Worm (Caenorhabditis elegans): Measurements from ENCODE around the gene Y66D12A.16.

Y66D12A.16 gene

ce11 chrIII:11502753-11503152 is 20.6 kb upstream of the Y66D12A.16 start, which contains the start of gene tin-10:
Gene tin-10, minus strand, starts transcription at chrIII:11502853.
- TF ChIP-seq dao-5 (tag; optimal IDR thresholded peaks at IDR 0.05) (no peak), W03F9.2 (tag; optimal IDR thresholded peaks at IDR 0.05) (no peak), him-1 (tag; optimal IDR thresholded peaks at IDR 0.05) (no peak)

- no peak for TF ChIP-seq dao-5 (tag; optimal IDR thresholded peaks at IDR 0.05)
- no peak for TF ChIP-seq him-1 (tag; optimal IDR thresholded peaks at IDR 0.05)
- TF ChIP-seq W03F9.2 (tag; optimal IDR thresholded peaks at IDR 0.05) = no peak
Measured at ce11 chrIII:11505213-11505612, 18.1 kb upstream of the Y66D12A.16 start, which contains the start of the genes Y66D12A.21 and spe-6. Gene Y66D12A.21, minus strand, starts transcription at chrIII:11505302. Gene spe-6, plus strand, starts transcription at chrIII:11505488.

- no peak for TF ChIP-seq him-1 (tag; optimal IDR thresholded peaks at IDR 0.05)
- no peak for TF ChIP-seq W03F9.2 (tag; optimal IDR thresholded peaks at IDR 0.05)
- no peak for TF ChIP-seq dao-5 (tag; optimal IDR thresholded peaks at IDR 0.05)
Measured at ce11 chrIII:11505621-11506020, 17.7 kb upstream of the Y66D12A.16 start.

- TF ChIP-seq W03F9.2 (tag; optimal IDR thresholded peaks at IDR 0.05) = no peak
- no peak for TF ChIP-seq him-1 (tag; optimal IDR thresholded peaks at IDR 0.05)
- TF ChIP-seq dao-5 (tag; optimal IDR thresholded peaks at IDR 0.05) = no peak
Measured at ce11 chrIII:11508816-11509215, 14.5 kb upstream of the Y66D12A.16 start, which contains the start of gene Y66D12A.19. Gene Y66D12A.19, plus strand, starts transcription at chrIII:11509081.

DNA sequence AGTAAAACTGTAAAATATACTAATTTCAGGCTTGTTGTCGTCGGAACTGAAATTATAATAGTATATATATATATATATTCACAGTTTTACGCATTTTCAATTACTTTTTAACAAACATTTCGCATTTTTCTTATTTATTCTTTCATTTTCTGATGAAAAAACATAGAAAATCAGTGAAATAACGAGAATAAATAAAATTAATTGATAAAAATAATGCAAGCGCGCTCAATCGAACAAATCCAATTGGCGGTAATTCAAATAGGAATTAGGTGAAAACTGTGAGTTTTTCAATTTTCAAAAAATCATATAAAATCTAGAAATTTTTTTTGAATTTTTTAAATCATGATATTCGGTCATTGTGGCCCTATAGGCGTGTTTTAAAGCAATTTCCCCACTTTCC is 13.2 kb upstream of the Y66D12A.16 start:
- no peak for TF ChIP-seq W03F9.2 (tag; optimal IDR thresholded peaks at IDR 0.05)
- TF ChIP-seq dao-5 (tag; optimal IDR thresholded peaks at IDR 0.05) = no peak
- no peak for TF ChIP-seq him-1 (tag; optimal IDR thresholded peaks at IDR 0.05)

- TF ChIP-seq W03F9.2 (tag; optimal IDR thresholded peaks at IDR 0.05) = no peak
- TF ChIP-seq dao-5 (tag; optimal IDR thresholded peaks at IDR 0.05) = no peak
- TF ChIP-seq him-1 (tag; optimal IDR thresholded peaks at IDR 0.05) = no peak
Measured at ce11 chrIII:11510826-11511225, 12.5 kb upstream of the Y66D12A.16 start.

DNA sequence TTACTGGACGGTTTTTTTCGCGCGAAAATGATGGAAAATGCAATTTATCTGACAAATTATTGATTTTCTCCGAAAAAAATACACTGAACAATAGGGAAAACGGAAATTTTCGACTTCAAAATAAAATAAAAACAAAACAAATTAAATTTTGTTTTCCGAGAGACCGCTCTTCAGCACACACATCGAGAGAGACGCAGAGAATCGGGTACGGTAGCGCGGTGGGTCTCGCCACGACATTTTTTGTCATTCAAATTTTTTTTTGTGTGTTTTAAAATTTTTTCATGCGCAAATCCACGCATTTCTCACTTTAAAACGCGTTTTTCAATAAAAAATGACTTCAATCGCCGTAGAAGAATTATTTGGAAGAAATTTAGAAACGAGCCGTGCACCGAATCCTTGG is 719 bp downstream of the Y66D12A.16 start:
- no peak for TF ChIP-seq dao-5 (tag; optimal IDR thresholded peaks at IDR 0.05)
- peak; percentile 58 for TF ChIP-seq W03F9.2 (tag; optimal IDR thresholded peaks at IDR 0.05)
- TF ChIP-seq him-1 (tag; optimal IDR thresholded peaks at IDR 0.05) = no peak

DNA sequence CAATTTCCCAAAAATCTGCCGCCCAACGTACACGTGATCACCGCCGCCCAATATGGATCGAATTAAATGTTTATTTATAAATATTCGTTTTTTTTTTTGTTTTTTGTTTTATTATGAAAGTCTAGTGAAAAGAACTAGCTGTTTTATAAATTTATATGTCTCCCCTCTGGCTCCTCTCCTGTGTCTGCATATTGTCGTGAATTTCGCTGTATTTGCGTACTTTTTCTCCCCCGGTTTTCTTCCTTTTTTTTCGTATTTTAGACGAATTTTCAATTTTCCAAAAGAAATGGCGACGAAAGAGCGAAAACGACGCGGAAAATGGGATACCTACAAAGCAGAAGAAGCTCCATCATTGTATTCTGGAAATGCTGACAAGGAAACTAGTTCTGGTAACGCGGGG is 3.0 kb downstream of the Y66D12A.16 start, which contains the start of gene xpb-1:
xpb-1 (plus strand) TSS at position 262 of the 400 bp plus-strand sequence.
- TF ChIP-seq dao-5 (tag; optimal IDR thresholded peaks at IDR 0.05) (no peak), W03F9.2 (tag; optimal IDR thresholded peaks at IDR 0.05) (peak; percentile 3)

DNA sequence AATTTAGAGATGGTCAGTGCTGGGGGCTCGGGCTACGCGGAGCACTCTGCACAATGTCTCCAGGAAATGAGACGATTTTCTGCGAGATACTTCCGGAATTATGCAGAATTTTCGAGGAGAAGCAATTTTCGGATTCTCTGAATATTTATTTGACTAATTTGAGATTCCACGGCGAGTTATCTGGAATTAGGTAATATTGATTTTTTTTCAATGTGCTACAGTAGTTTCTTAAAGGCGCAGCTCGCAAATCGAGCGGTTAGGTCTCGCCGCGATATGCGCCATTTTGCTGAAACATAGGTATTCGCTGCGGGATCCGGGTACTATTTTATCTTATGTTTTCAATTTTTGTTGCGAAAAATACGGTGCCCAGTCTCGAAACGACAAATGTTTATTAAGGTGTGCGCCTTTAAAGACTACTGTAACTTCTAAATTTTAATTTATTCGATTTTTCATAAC is 11.3 kb downstream of the Y66D12A.16 start, which contains the start of gene nrps-1:
nrps-1 (plus strand) TSS at position 51 of the 456 bp plus-strand sequence.
- no peak for TF ChIP-seq dao-5 (tag; optimal IDR thresholded peaks at IDR 0.05)
- no peak for TF ChIP-seq W03F9.2 (tag; optimal IDR thresholded peaks at IDR 0.05)
- TF ChIP-seq him-1 (tag; optimal IDR thresholded peaks at IDR 0.05) = no peak

- TF ChIP-seq dao-5 (tag; optimal IDR thresholded peaks at IDR 0.05) (no peak), W03F9.2 (tag; optimal IDR thresholded peaks at IDR 0.05) (no peak), him-1 (tag; optimal IDR thresholded peaks at IDR 0.05) (no peak)
Measured at ce11 chrIII:11535453-11535852, 12.1 kb downstream of the Y66D12A.16 start.

- TF ChIP-seq W03F9.2 (tag; optimal IDR thresholded peaks at IDR 0.05) (no peak), him-1 (tag; optimal IDR thresholded peaks at IDR 0.05) (no peak), dao-5 (tag; optimal IDR thresholded peaks at IDR 0.05) (no peak)
Measured at ce11 chrIII:11544947-11545346, 21.6 kb downstream of the Y66D12A.16 start.

DNA sequence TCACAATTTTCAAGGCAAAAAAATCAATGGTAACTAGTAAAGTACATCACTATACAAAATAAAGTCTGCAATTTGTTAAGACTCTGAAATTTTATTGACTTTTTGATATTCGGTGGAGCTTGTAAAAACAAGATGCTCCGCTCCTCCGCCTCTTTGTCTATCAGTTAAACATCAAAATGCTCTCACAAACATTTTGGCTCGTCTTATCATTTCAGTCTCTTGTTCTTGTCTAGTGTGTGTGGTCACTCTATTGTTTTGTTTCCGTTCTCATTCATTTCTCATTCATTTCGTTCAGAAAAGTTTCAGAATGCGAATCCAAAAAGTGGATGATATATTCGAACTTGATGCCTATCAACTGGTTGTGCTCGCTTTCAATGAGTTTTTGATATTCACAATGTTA is 24.7 kb downstream of the Y66D12A.16 start, which contains the start of gene Y66D12A.13:
Y66D12A.13 (plus strand) TSS at position 301 of the 400 bp plus-strand sequence.
- no peak for TF ChIP-seq him-1 (tag; optimal IDR thresholded peaks at IDR 0.05)
- no peak for TF ChIP-seq W03F9.2 (tag; optimal IDR thresholded peaks at IDR 0.05)
- TF ChIP-seq dao-5 (tag; optimal IDR thresholded peaks at IDR 0.05) = no peak

DNA sequence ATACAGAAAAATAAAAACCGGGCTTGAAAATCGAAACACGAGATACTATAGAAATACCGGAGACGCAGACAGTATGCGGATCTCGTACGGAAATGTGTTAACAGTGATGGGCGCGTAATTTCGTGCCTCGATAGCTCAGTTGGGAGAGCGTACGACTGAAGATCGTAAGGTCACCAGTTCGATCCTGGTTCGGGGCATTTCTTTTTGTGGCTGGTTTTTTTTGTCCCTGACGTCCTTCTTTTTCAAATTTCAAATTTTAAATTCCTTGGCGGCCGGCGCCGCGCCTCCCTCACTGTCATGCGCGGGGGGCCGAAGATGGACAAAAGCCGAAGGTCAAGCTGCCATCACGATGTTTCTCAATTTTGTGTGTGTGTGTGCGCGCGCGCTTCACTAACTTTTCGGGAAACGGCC is 31.4 kb downstream of the Y66D12A.16 start:
- no peak for TF ChIP-seq W03F9.2 (tag; optimal IDR thresholded peaks at IDR 0.05)
- TF ChIP-seq him-1 (tag; optimal IDR thresholded peaks at IDR 0.05) = no peak
- no peak for TF ChIP-seq dao-5 (tag; optimal IDR thresholded peaks at IDR 0.05)

DNA sequence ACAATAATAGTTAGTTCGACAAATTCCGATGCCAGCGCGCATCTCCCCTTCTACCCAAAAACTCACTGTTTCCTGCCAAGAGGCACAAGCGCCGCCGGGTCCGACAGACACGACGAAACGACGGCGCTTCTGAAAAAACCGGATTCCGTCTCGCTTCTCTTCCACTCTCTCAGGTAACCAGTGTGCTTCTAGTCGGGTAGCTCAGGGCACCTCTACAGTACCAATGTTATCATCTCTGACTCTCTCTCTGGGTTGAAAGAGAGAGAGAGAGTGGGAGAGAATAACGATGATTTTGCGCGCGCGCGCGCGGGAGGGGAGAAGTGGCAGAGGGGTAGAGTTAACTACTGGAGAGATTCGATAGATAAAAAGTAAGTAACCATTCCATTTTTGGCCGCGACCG is 33.5 kb downstream of the Y66D12A.16 start:
- TF ChIP-seq him-1 (tag; optimal IDR thresholded peaks at IDR 0.05) = no peak
- no peak for TF ChIP-seq W03F9.2 (tag; optimal IDR thresholded peaks at IDR 0.05)
- TF ChIP-seq dao-5 (tag; optimal IDR thresholded peaks at IDR 0.05) = no peak

DNA sequence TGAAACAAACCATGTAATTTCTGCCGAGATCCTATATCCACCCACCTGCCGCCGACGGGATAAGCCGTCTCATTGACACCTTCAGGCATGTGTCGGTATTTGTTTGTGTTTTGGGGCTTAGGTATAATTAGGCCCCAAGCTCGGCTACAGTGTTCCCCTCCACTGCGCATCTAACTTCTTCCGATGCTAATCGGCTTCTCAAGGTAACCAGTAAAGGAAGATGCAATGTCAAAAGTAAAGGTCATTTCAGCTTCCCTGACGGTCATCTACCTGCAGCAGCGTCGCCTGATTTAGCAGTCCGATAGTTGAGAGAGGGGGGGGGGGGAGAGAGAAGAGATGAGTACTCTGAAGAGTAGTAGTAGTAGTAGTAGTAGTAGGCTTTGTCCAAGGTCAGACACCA is 34.9 kb downstream of the Y66D12A.16 start:
- TF ChIP-seq dao-5 (tag; optimal IDR thresholded peaks at IDR 0.05) (no peak), W03F9.2 (tag; optimal IDR thresholded peaks at IDR 0.05) (no peak), him-1 (tag; optimal IDR thresholded peaks at IDR 0.05) (no peak)
